Fruit fly (Drosophila melanogaster) whole organism, embryonic: ENCODE data around the gene eca.
A peak's percentile ranks its signal among the peaks of the same experiment; 100 is the strongest.

ENCODE experiments used
- Bgb ChIP-seq: fragments of 200-800 bp; sonication (Bioruptor generic); IDR thresholded peaks from 2 replicates; pipeline ENCODE4 v1.3.6; 2022; ENCODE audit warnings: missing biosample characterization, missing genetic modification characterization; ENCODE audit not compliant: partially characterized antibody
- BtbVII ChIP-seq: fragments of 200-800 bp; sonication (Bioruptor generic); optimal IDR thresholded peaks from 3 replicates; lab custom pipeline; 2017; ENCODE audit warnings: missing biosample characterization, mild to moderate bottlenecking, missing genetic modification characterization
- CG1024 ChIP-seq: fragments of 200-800 bp; sonication (Bioruptor generic); IDR thresholded peaks from 2 replicates; pipeline ENCODE4 v1.3.6; 2022; ENCODE audit warnings: missing biosample characterization, missing genetic modification characterization
- CG10267 ChIP-seq: fragments of 200-800 bp; sonication (Bioruptor generic); optimal IDR thresholded peaks from 2 replicates; lab custom pipeline; 2018; ENCODE audit warnings: missing biosample characterization, mild to moderate bottlenecking, missing genetic modification characterization, moderate library complexity
- CG10543 ChIP-seq: fragments of 200-800 bp; sonication (Bioruptor generic); optimal IDR thresholded peaks from 3 replicates; lab custom pipeline; 2017; ENCODE audit warnings: missing biosample characterization, mild to moderate bottlenecking, missing genetic modification characterization, moderate library complexity
- CG11085 ChIP-seq: fragments of 200-800 bp; sonication (Bioruptor generic); IDR thresholded peaks from 2 replicates; pipeline ENCODE4 v1.3.6; 2022; ENCODE audit warnings: missing biosample characterization, missing genetic modification characterization
- CG11504 ChIP-seq: fragments of 200-800 bp; sonication (Bioruptor generic); optimal IDR thresholded peaks from 3 replicates; lab custom pipeline; 2019; ENCODE audit warnings: missing biosample characterization, mild to moderate bottlenecking, missing genetic modification characterization, moderate library complexity
- CG12942 ChIP-seq: fragments of 200-800 bp; sonication (Bioruptor generic); optimal IDR thresholded peaks from 3 replicates; lab custom pipeline; 2016; ENCODE audit warnings: missing biosample characterization, missing genetic modification characterization
- CG1602 ChIP-seq: fragments of 200-800 bp; sonication (Bioruptor generic); optimal IDR thresholded peaks from 3 replicates; lab custom pipeline; 2016; ENCODE audit warnings: missing biosample characterization, missing genetic modification characterization
- CG16863 ChIP-seq: fragments of 200-800 bp; sonication (Bioruptor generic); optimal IDR thresholded peaks from 3 replicates; lab custom pipeline; 2016; ENCODE audit warnings: missing biosample characterization, missing genetic modification characterization
- CG18262 ChIP-seq: fragments of 200-800 bp; optimal IDR thresholded peaks from 3 replicates; lab custom pipeline; 2019; ENCODE audit warnings: missing biosample characterization, mild to moderate bottlenecking, missing genetic modification characterization, moderate library complexity
- CG2199 ChIP-seq: fragments of 200-800 bp; sonication (Bioruptor generic); IDR thresholded peaks from 3 replicates; pipeline ENCODE4 v1.3.6; 2022; ENCODE audit warnings: missing biosample characterization, missing genetic modification characterization
- CG2678 ChIP-seq: fragments of 200-800 bp; sonication (Bioruptor generic); optimal IDR thresholded peaks from 3 replicates; lab custom pipeline; 2019; ENCODE audit warnings: missing biosample characterization, mild to moderate bottlenecking, missing genetic modification characterization, moderate library complexity
- CG31441 ChIP-seq: fragments of 200-800 bp; sonication (Bioruptor generic); IDR thresholded peaks from 2 replicates; pipeline ENCODE4 v1.3.6; 2022; ENCODE audit warnings: missing biosample characterization, missing genetic modification characterization
- CG3163 ChIP-seq: fragments of 200-800 bp; sonication (Bioruptor generic); optimal IDR thresholded peaks from 3 replicates; lab custom pipeline; 2016; ENCODE audit warnings: missing biosample characterization, missing genetic modification characterization
- CG32532 ChIP-seq: fragments of 200-800 bp; sonication (Bioruptor generic); IDR thresholded peaks from 2 replicates; pipeline ENCODE4 v1.3.6; 2022; ENCODE audit warnings: missing biosample characterization, missing genetic modification characterization
- CG4424 ChIP-seq: fragments of 200-800 bp; sonication (Bioruptor generic); optimal IDR thresholded peaks from 3 replicates; lab custom pipeline; 2016; ENCODE audit warnings: missing biosample characterization, missing genetic modification characterization
- CG7786 ChIP-seq: fragments of 200-800 bp; sonication (Bioruptor generic); optimal IDR thresholded peaks from 2 replicates; lab custom pipeline; 2016; ENCODE audit warnings: missing biosample characterization, missing genetic modification characterization
- CG8290 ChIP-seq, 3 experiments: fragments of 200-800 bp; sonication (Bioruptor generic); optimal IDR thresholded peaks; 2 replicates each; lab custom pipeline; 2016 to 2019; ENCODE audit warnings: missing biosample characterization in 3 of 3, missing genetic modification characterization in 3 of 3, mild to moderate bottlenecking in 2 of 3, moderate library complexity in 1 of 3
- CG9609 ChIP-seq: fragments of 200-800 bp; sonication (Bioruptor generic); optimal IDR thresholded peaks from 3 replicates; lab custom pipeline; 2016; ENCODE audit warnings: missing biosample characterization, missing genetic modification characterization
- CkIIα-i1 ChIP-seq: fragments of 200-800 bp; sonication (Bioruptor generic); IDR thresholded peaks from 2 replicates; pipeline ENCODE4 v1.3.6; 2022; ENCODE audit warnings: missing biosample characterization, missing genetic modification characterization
- D19A ChIP-seq: fragments of 200-800 bp; optimal IDR thresholded peaks from 3 replicates; lab custom pipeline; 2019; ENCODE audit warnings: missing biosample characterization, mild to moderate bottlenecking, missing genetic modification characterization, moderate library complexity
- Dad ChIP-seq: fragments of 200-800 bp; sonication (Bioruptor generic); optimal IDR thresholded peaks from 3 replicates; lab custom pipeline; 2016; ENCODE audit warnings: missing biosample characterization, missing genetic modification characterization
- Dip3 ChIP-seq: fragments of 200-800 bp; sonication (Bioruptor generic); optimal IDR thresholded peaks from 3 replicates; lab custom pipeline; 2016; ENCODE audit warnings: missing biosample characterization, missing genetic modification characterization
- Elba2 ChIP-seq: fragments of 200-800 bp; sonication (Bioruptor generic); optimal IDR thresholded peaks from 3 replicates; lab custom pipeline; 2016; ENCODE audit warnings: missing biosample characterization, missing genetic modification characterization
- Fer3 ChIP-seq: fragments of 200-800 bp; sonication (Bioruptor generic); optimal IDR thresholded peaks from 2 replicates; lab custom pipeline; 2018; ENCODE audit warnings: missing biosample characterization, mild to moderate bottlenecking, missing genetic modification characterization, moderate library complexity
- Hr51 ChIP-seq, 2 experiments: fragments of 200-800 bp; sonication (Bioruptor generic); optimal IDR thresholded peaks; 2 replicates in 1 of 2; 3 replicates in 1 of 2; lab custom pipeline; 2016 to 2018; ENCODE audit warnings: missing biosample characterization in 2 of 2, missing genetic modification characterization in 2 of 2, mild to moderate bottlenecking in 1 of 2, moderate library complexity in 1 of 2
- MESR4 ChIP-seq: fragments of 200-800 bp; sonication (Bioruptor generic); optimal IDR thresholded peaks from 2 replicates; lab custom pipeline; 2018; ENCODE audit warnings: missing biosample characterization, mild to moderate bottlenecking, missing genetic modification characterization, moderate library complexity
- Mrtf ChIP-seq: fragments of 200-800 bp; sonication (Bioruptor generic); IDR thresholded peaks from 3 replicates; pipeline ENCODE4 v1.3.6; 2022; ENCODE audit warnings: missing biosample characterization, missing genetic modification characterization
- NC2β ChIP-seq: fragments of 200-800 bp; sonication (Bioruptor generic); optimal IDR thresholded peaks from 2 replicates; lab custom pipeline; 2016; ENCODE audit warnings: missing biosample characterization, missing genetic modification characterization
- Nf-YC ChIP-seq: fragments of 200-800 bp; optimal IDR thresholded peaks from 3 replicates; lab custom pipeline; 2019; ENCODE audit warnings: missing biosample characterization, mild to moderate bottlenecking, missing genetic modification characterization, moderate library complexity
- Sox100B ChIP-seq: fragments of 200-800 bp; sonication (Bioruptor generic); optimal IDR thresholded peaks from 3 replicates; lab custom pipeline; 2018; ENCODE audit warnings: missing biosample characterization, mild to moderate bottlenecking, missing genetic modification characterization
- TFAM ChIP-seq: fragments of 200-800 bp; sonication (Bioruptor generic); optimal IDR thresholded peaks from 2 replicates; lab custom pipeline; 2017; ENCODE audit warnings: missing biosample characterization, missing genetic modification characterization, inconsistent platforms
- Taf1 ChIP-seq: fragments of 200-800 bp; sonication (Bioruptor generic); IDR thresholded peaks from 2 replicates; pipeline ENCODE4 v1.3.6; 2022; ENCODE audit warnings: missing biosample characterization, missing genetic modification characterization
- Usf ChIP-seq: fragments of 200-800 bp; sonication (Bioruptor generic); optimal IDR thresholded peaks from 2 replicates; lab custom pipeline; 2017; ENCODE audit warnings: missing genotype, missing biosample characterization, missing genetic modification characterization
- ab ChIP-seq: fragments of 200-800 bp; sonication (Bioruptor generic); optimal IDR thresholded peaks from 2 replicates; lab custom pipeline; 2016; ENCODE audit warnings: missing biosample characterization, missing genetic modification characterization
- bbx ChIP-seq: fragments of 200-800 bp; sonication (Bioruptor generic); IDR thresholded peaks from 2 replicates; pipeline ENCODE4 v1.3.6; 2022; ENCODE audit warnings: missing biosample characterization, missing genetic modification characterization; ENCODE audit not compliant: partially characterized antibody
- bigmax ChIP-seq: fragments of 200-800 bp; sonication (Bioruptor generic); optimal IDR thresholded peaks from 2 replicates; lab custom pipeline; 2018; ENCODE audit warnings: missing biosample characterization, mild to moderate bottlenecking, missing genetic modification characterization
- cas ChIP-seq: fragments of 200-800 bp; sonication (Bioruptor generic); IDR thresholded peaks from 2 replicates; pipeline ENCODE4 v1.3.6; 2022; ENCODE audit warnings: missing biosample characterization, missing genetic modification characterization
- esg ChIP-seq: fragments of 200-800 bp; sonication (Bioruptor generic); conservative IDR thresholded peaks from 2 replicates; pipeline ENCODE4 v1.3.6; 2022; ENCODE audit warnings: missing biosample characterization, missing genetic modification characterization
- fd102C ChIP-seq: fragments of 200-800 bp; sonication (Bioruptor generic); optimal IDR thresholded peaks from 2 replicates; lab custom pipeline; 2018; ENCODE audit warnings: missing biosample characterization, mild to moderate bottlenecking, missing genetic modification characterization, moderate library complexity
- h ChIP-seq: fragments of >200 bp; optimal IDR thresholded peaks from 2 replicates; lab custom pipeline; 2017
- lola ChIP-seq, 3 experiments: fragments of >200 bp in 2 of 3; fragments of 200-800 bp in 1 of 3; sonication (Bioruptor generic) in 1 of 3; optimal IDR thresholded peaks; 2 replicates each; lab custom pipeline; 2017 to 2019; ENCODE audit warnings: missing biosample characterization in 3 of 3, missing genetic modification characterization in 3 of 3, mild to moderate bottlenecking in 1 of 3, moderate library complexity in 1 of 3
- luna ChIP-seq: fragments of 200-800 bp; sonication (Bioruptor generic); optimal IDR thresholded peaks from 2 replicates; lab custom pipeline; 2016; ENCODE audit warnings: missing biosample characterization, missing genetic modification characterization
- maf-S ChIP-seq: fragments of 200-800 bp; sonication (Bioruptor generic); optimal IDR thresholded peaks from 2 replicates; lab custom pipeline; 2016; ENCODE audit warnings: missing biosample characterization, missing genetic modification characterization
- onecut ChIP-seq: fragments of 200-800 bp; sonication (Bioruptor generic); IDR thresholded peaks from 2 replicates; pipeline ENCODE4 v1.3.6; 2022; ENCODE audit warnings: missing biosample characterization, missing genetic modification characterization
- pita ChIP-seq: fragments of 200-800 bp; sonication (Bioruptor generic); optimal IDR thresholded peaks from 2 replicates; lab custom pipeline; 2017; ENCODE audit warnings: missing biosample characterization, mild to moderate bottlenecking, missing genetic modification characterization
- ranshi ChIP-seq: fragments of 200-800 bp; sonication (Bioruptor generic); IDR thresholded peaks from 2 replicates; pipeline ENCODE4 v1.3.6; 2022; ENCODE audit warnings: missing biosample characterization, missing genetic modification characterization
- sisA ChIP-seq: fragments of 200-800 bp; sonication (Bioruptor generic); IDR thresholded peaks from 2 replicates; pipeline ENCODE4 v1.3.6; 2022; ENCODE audit warnings: missing biosample characterization, missing genetic modification characterization
- tna ChIP-seq: fragments of 200-800 bp; sonication (Bioruptor generic); IDR thresholded peaks from 2 replicates; pipeline ENCODE4 v1.3.6; 2022; ENCODE audit warnings: missing biosample characterization, missing genetic modification characterization; ENCODE audit not compliant: partially characterized antibody
- ttk ChIP-seq: fragments of 200-800 bp; sonication (Bioruptor generic); IDR thresholded peaks from 2 replicates; pipeline ENCODE4 v2.1.2; 2022; ENCODE audit warnings: missing biosample characterization, missing genetic modification characterization
- tx ChIP-seq: fragments of 200-800 bp; sonication (Bioruptor generic); optimal IDR thresholded peaks from 2 replicates; lab custom pipeline; 2016; ENCODE audit warnings: missing biosample characterization, missing genetic modification characterization

The eca gene

dm6 chr3R:9710886-9711285, 25.6 kb upstream of the eca start, which contains the start of the genes trbd and dmt (continued):
- TF ChIP-seq CG18262 (no peak), CG1602 (GFP tag; lab: Kevin White, UChicago) (peak; percentile 40), tna (no peak), TFAM (GFP tag; lab: Kevin White, UChicago) (no peak), h (no peak), D19A (tag; lab: Kevin White, UChicago) (no peak), maf-S (GFP tag; lab: Kevin White, UChicago) (peak; percentile 69), CG32532 (GFP tag; lab: Robert Waterston, UW) (no peak), CG7786 (peak; percentile 62), CG2199 (GFP tag; lab: Robert Waterston, UW) (no peak), CG10543 (GFP tag; lab: Kevin White, UChicago) (no peak), luna (peak; percentile 46), MESR4 (GFP tag; lab: Kevin White, UChicago) (peak; percentile 94), ranshi (GFP tag; lab: Robert Waterston, UW) (no peak), CG4424 (no peak), Nf-YC (tag; lab: Kevin White, UChicago) (no peak), CG2678 (tag; lab: Kevin White, UChicago) (no peak), CG8290 (GFP tag; optimal IDR thresholded peaks at IDR 0.05; lab: Kevin White, UChicago) (peak; percentile 67), CG8290 (tag; optimal IDR thresholded peaks at IDR 0.05; lab: Kevin White, UChicago) (no peak), BtbVII (GFP tag; lab: Kevin White, UChicago) (no peak), esg (GFP tag; lab: Robert Waterston, UW) (no peak), onecut (GFP tag; lab: Robert Waterston, UW) (peak; percentile 28), tx (peak; percentile 58), ttk (GFP tag; lab: Robert Waterston, UW) (no peak), NC2β (GFP tag; lab: Kevin White, UChicago) (peak; percentile 79), CG10267 (tag; lab: Kevin White, UChicago) (peak; percentile 98), Dip3 (GFP tag; lab: Kevin White, UChicago) (peak; percentile 85), Sox100B (no peak), Hr51 (GFP tag; optimal IDR thresholded peaks at IDR 0.05; lab: Kevin White, UChicago) (peak in 1 of 2 experiments; percentile 74), lola (GFP tag; optimal IDR thresholded peaks at IDR 0.05; lab: Kevin White, UChicago) (no peak), CG1024 (GFP tag; lab: Robert Waterston, UW) (no peak), CG9609 (GFP tag; lab: Kevin White, UChicago) (peak; percentile 53), Elba2 (GFP tag; lab: Kevin White, UChicago) (peak; percentile 72), ab (GFP tag; lab: Kevin White, UChicago) (no peak), CG16863 (peak; percentile 52), pita (GFP tag; lab: Kevin White, UChicago) (peak; percentile 83), Usf (GFP tag; lab: Kevin White, UChicago) (no peak), CkIIα-i1 (GFP tag; lab: Robert Waterston, UW) (no peak), Dad (GFP tag; lab: Kevin White, UChicago) (peak; percentile 66), bbx (GFP tag; lab: Robert Waterston, UW) (no peak), cas (GFP tag; lab: Robert Waterston, UW) (no peak), CG3163 (GFP tag; lab: Kevin White, UChicago) (peak; percentile 62), Bgb (no peak), Fer3 (no peak), Taf1 (GFP tag; lab: Robert Waterston, UW) (no peak), sisA (GFP tag; lab: Robert Waterston, UW) (no peak), fd102C (peak; percentile 55), CG11504 (tag; lab: Kevin White, UChicago) (no peak), CG31441 (GFP tag; lab: Robert Waterston, UW) (no peak), bigmax (GFP tag; lab: Kevin White, UChicago) (peak; percentile 63), Mrtf (GFP tag; lab: Robert Waterston, UW) (no peak), CG11085 (GFP tag; lab: Robert Waterston, UW) (no peak), CG12942 (peak; percentile 23)
